Worm (Caenorhabditis elegans) whole organism, early embryonic: ENCODE measurements around the gene F41G4.8.

Experiments used
- ama-1 ChIP-seq: fragments of 150-350 bp; optimal IDR thresholded peaks from 2 replicates; lab custom pipeline; 2014
- flt-1 ChIP-seq: fragments of 200-800 bp; sonication (Bioruptor generic); IDR thresholded peaks from 2 replicates; pipeline ENCODE4 v1.3.6; 2022; ENCODE audit warnings: missing genetic modification characterization, missing compliant biosample characterization
- hmg-4 ChIP-seq: fragments of 200-800 bp; sonication (Bioruptor generic); optimal IDR thresholded peaks from 2 replicates; lab custom pipeline; 2018; ENCODE audit warnings: mild to moderate bottlenecking, missing genetic modification characterization, missing compliant biosample characterization
- sea-1 ChIP-seq: fragments of 200-800 bp; sonication (Bioruptor generic); conservative IDR thresholded peaks from 2 replicates; pipeline ENCODE4 v1.3.6; 2022; ENCODE audit warnings: missing genetic modification characterization, missing compliant biosample characterization

ce11 chrX:16894577-16894976, 49.8 kb upstream of the F41G4.8 start, which contains the start of gene F39F10.2:
- TF ChIP-seq flt-1 (GFP tag; lab: Robert Waterston, UW) = no peak
- TF ChIP-seq hmg-4 (GFP tag; lab: Kevin White, UChicago) = no peak
- no peak for TF ChIP-seq sea-1 (GFP tag; lab: Robert Waterston, UW)
- TF ChIP-seq ama-1 (lab: Kevin White, UChicago) = no peak
